Worm (Caenorhabditis elegans) whole organism, L4 larva: ENCODE data around the gene nhr-198.

Experiments
- T26A8.4 ChIP-seq: fragments of 200-800 bp; sonication (Bioruptor generic); IDR thresholded peaks from 2 replicates; pipeline ENCODE4 v1.3.6; 2022; ENCODE audit warnings: missing genetic modification characterization, missing compliant biosample characterization
- aha-1 ChIP-seq: fragments of 150-350 bp; peaks from one replicate; lab custom pipeline; 2014; ENCODE audit warnings: missing biosample characterization, missing genetic modification characterization
- ceh-28 ChIP-seq: fragments of 150-350 bp; optimal IDR thresholded peaks from 2 replicates; lab custom pipeline; 2014; ENCODE audit warnings: missing biosample characterization, missing genetic modification reagents, missing genetic modification characterization
- lin-39 ChIP-seq: fragments of 150-350 bp; optimal IDR thresholded peaks from 2 replicates; lab custom pipeline; 2014; ENCODE audit warnings: missing biosample characterization, missing genetic modification reagents, missing genetic modification characterization
- mes-2 ChIP-seq: sonication (generic microtip); optimal IDR thresholded peaks from 2 replicates; lab custom pipeline; 2016; ENCODE audit warnings: missing genotype, mild to moderate bottlenecking, missing genetic modification characterization, missing compliant biosample characterization; ENCODE audit not compliant: poor library complexity, severe bottlenecking
- pqm-1 ChIP-seq: sonication (generic microtip); optimal IDR thresholded peaks from 2 replicates; lab custom pipeline; 2017; ENCODE audit warnings: missing biosample characterization, missing genetic modification characterization
- snpc-4 ChIP-seq: fragments of 150-350 bp; optimal IDR thresholded peaks from 2 replicates; lab custom pipeline; 2014; ENCODE audit warnings: missing biosample characterization, missing genetic modification characterization
- zfp-2 ChIP-seq: sonication (generic microtip); optimal IDR thresholded peaks from 2 replicates; lab custom pipeline; 2016; ENCODE audit warnings: mild to moderate bottlenecking, missing genetic modification characterization, missing compliant biosample characterization

- peak; percentile 61 for TF ChIP-seq aha-1 (tag; lab: Kevin White, UChicago)
- no peak for TF ChIP-seq ceh-28 (tag; lab: Kevin White, UChicago)
- no peak for TF ChIP-seq pqm-1 (tag; lab: Kevin White, UChicago)
- TF ChIP-seq lin-39 (tag; lab: Kevin White, UChicago), result no peak
- no peak for TF ChIP-seq snpc-4 (tag; lab: Kevin White, UChicago)
- TF ChIP-seq mes-2, result no peak
- TF ChIP-seq zfp-2 (tag; lab: Kevin White, UChicago), result no peak
- TF ChIP-seq T26A8.4 (GFP tag; lab: Robert Waterston, UW), result no peak
Measured at ce11 chrV:15735720-15736119, 41.9 kb downstream of the nhr-198 start, which contains the start of gene str-27.
